Fruit fly (Drosophila melanogaster): Measurements from ENCODE around the gene CG18558.

Gene CG18558

DNA sequence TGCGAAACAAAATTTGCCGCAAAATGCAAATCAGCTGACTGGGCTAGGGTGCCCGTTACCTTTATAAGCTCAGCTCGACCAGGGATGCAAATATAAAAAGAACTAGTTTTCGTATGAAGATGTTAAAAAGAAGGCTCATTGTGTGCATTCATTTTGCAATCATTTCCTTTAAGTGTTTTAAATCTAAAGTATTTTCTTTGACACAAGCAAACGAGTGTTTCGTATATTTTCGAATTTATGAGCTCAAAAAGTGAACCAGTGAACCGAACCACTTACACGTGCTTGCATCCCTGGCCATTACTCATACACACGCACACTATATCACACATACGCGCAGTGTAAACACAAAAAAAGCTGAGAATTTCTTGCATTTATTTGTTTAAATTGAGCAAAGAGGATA lies 33.9 kb upstream of the CG18558 start, which contains the start of the genes Prx6a and Sbat (continued):
- TF ChIP-seq CG13894 (tag; optimal IDR thresholded peaks at IDR 0.05) (peak; percentile 85), unc-4 (GFP tag; IDR thresholded peaks at IDR 0.05; ENCODE audit: partially characterized antibody) (peak; percentile 52), bowl (GFP tag; IDR thresholded peaks at IDR 0.05) (no peak), Xrp1 (GFP tag; IDR thresholded peaks at IDR 0.05) (peak; percentile 79), CG12071 (GFP tag; optimal IDR thresholded peaks at IDR 0.05) (peak; percentile 27), Hr78 (GFP tag; optimal IDR thresholded peaks at IDR 0.05) (no peak), Eip74EF (GFP tag; optimal IDR thresholded peaks at IDR 0.05) (no peak), Awh (GFP tag; IDR thresholded peaks at IDR 0.05) (no peak), dmrt99B (tag; optimal IDR thresholded peaks at IDR 0.05) (peak; percentile 50), E2f1 (GFP tag; IDR thresholded peaks at IDR 0.05) (peak; percentile 50), ase (GFP tag; IDR thresholded peaks at IDR 0.05) (peak; percentile 52; the same call in 1 of the 3 replicates), slou (GFP tag; optimal IDR thresholded peaks at IDR 0.05) (no peak), CG8290 (GFP tag; optimal IDR thresholded peaks at IDR 0.05) (peak; percentile 60), CG8290 (tag; optimal IDR thresholded peaks at IDR 0.05) (peak; percentile 55 to 69), CG4404 (GFP tag; IDR thresholded peaks at IDR 0.05) (peak; percentile 63), CG31224 (GFP tag; IDR thresholded peaks at IDR 0.05) (peak; percentile 44; the same call in 1 of the 2 replicates), esg (GFP tag; conservative IDR thresholded peaks at IDR 0.05) (peak; percentile 64), CG8359 (GFP tag; optimal IDR thresholded peaks at IDR 0.05; ENCODE audit: borderline replicate concordance) (no peak), CG15514 (GFP tag; optimal IDR thresholded peaks at IDR 0.05) (peak; percentile 100), CG10147 (GFP tag; optimal IDR thresholded peaks at IDR 0.05) (peak; percentile 87), ftz-f1 (GFP tag; optimal IDR thresholded peaks at IDR 0.05) (no peak), hth (optimal IDR thresholded peaks at IDR 0.05) (no peak), CG1647 (GFP tag; optimal IDR thresholded peaks at IDR 0.05) (no peak), fd96Cb (tag; optimal IDR thresholded peaks at IDR 0.05) (peak; percentile 60), klu (GFP tag; IDR thresholded peaks at IDR 0.05) (peak; percentile 76), br (optimal IDR thresholded peaks at IDR 0.05) (no peak), Hr51 (GFP tag; optimal IDR thresholded peaks at IDR 0.05) (peak; percentile 55 to 73), tap (tag; optimal IDR thresholded peaks at IDR 0.05) (peak; percentile 37), CG10321 (GFP tag; IDR thresholded peaks at IDR 0.05) (no peak), CG7556 (GFP tag; optimal IDR thresholded peaks at IDR 0.05) (peak; percentile 33), CG14014 (GFP tag; IDR thresholded peaks at IDR 0.05) (peak; percentile 69), CG9609 (GFP tag; optimal IDR thresholded peaks at IDR 0.05) (peak; percentile 70), CG16779 (GFP tag; IDR thresholded peaks at IDR 0.05) (no peak), p53 (GFP tag; optimal IDR thresholded peaks at IDR 0.05) (peak; percentile 52), vvl (GFP tag; IDR thresholded peaks at IDR 0.05) (peak; percentile 85), kah (GFP tag; optimal IDR thresholded peaks at IDR 0.05) (peak; percentile 14), NC2β (GFP tag; optimal IDR thresholded peaks at IDR 0.05) (peak; percentile 63), Xbp1 (GFP tag; optimal IDR thresholded peaks at IDR 0.05) (peak; percentile 79), CG34422 (GFP tag; IDR thresholded peaks at IDR 0.05) (peak; percentile 83), Rfx (GFP tag; IDR thresholded peaks at IDR 0.05) (peak; percentile 82), Dfd (GFP tag; optimal IDR thresholded peaks at IDR 0.05) (no peak), btn (GFP tag; optimal IDR thresholded peaks at IDR 0.05) (no peak), Sox102F (GFP tag; optimal IDR thresholded peaks at IDR 0.05) (peak; percentile 53), en (GFP tag; optimal IDR thresholded peaks at IDR 0.05) (peak; percentile 45), chn (GFP tag; optimal IDR thresholded peaks at IDR 0.05) (peak; percentile 62), nau (GFP tag; optimal IDR thresholded peaks at IDR 0.05) (peak; percentile 4), CG3281 (GFP tag; optimal IDR thresholded peaks at IDR 0.05) (peak; percentile 76), CG18262 (tag; optimal IDR thresholded peaks at IDR 0.05) (peak; percentile 63), exex (tag; optimal IDR thresholded peaks at IDR 0.05) (peak; percentile 55), CG8944 (GFP tag; optimal IDR thresholded peaks at IDR 0.05) (peak; percentile 65), Nf-YC (tag; optimal IDR thresholded peaks at IDR 0.05) (peak; percentile 81), Myb (GFP tag; optimal IDR thresholded peaks at IDR 0.05) (peak; percentile 71)
